Worm (Caenorhabditis elegans) whole organism, L3 larva: ENCODE results near the gene moc-2.

Source experiments
- R02D3.7 ChIP-seq: fragments of 150-350 bp; optimal IDR thresholded peaks from 2 replicates; lab custom pipeline; 2014; ENCODE audit warnings: missing biosample characterization, missing genetic modification characterization
- daf-12 ChIP-seq: fragments of 150-350 bp; optimal IDR thresholded peaks from 2 replicates; lab custom pipeline; 2014; ENCODE audit warnings: missing biosample characterization, missing genetic modification reagents, missing genetic modification characterization
- egl-5 ChIP-seq: fragments of 150-350 bp; optimal IDR thresholded peaks from 2 replicates; lab custom pipeline; 2017; ENCODE audit warnings: missing biosample characterization, missing genetic modification reagents, missing genetic modification characterization, inconsistent platforms
- fkh-10 ChIP-seq: sonication (generic microtip); optimal IDR thresholded peaks from 2 replicates; lab custom pipeline; 2017; ENCODE audit warnings: missing biosample characterization, missing genetic modification reagents, missing genetic modification characterization
- fkh-2 ChIP-seq: fragments of 150-350 bp; optimal IDR thresholded peaks from 2 replicates; lab custom pipeline; 2014; ENCODE audit warnings: missing biosample characterization, missing genetic modification reagents, missing genetic modification characterization
- fos-1 ChIP-seq: fragments of 150-350 bp; optimal IDR thresholded peaks from 2 replicates; lab custom pipeline; 2014; ENCODE audit warnings: missing biosample characterization, missing genetic modification characterization
- nhr-12 ChIP-seq: fragments of 150-350 bp; optimal IDR thresholded peaks from 2 replicates; lab custom pipeline; 2014; ENCODE audit warnings: missing biosample characterization, missing genetic modification characterization
- pha-4 ChIP-seq: fragments of 150-350 bp; optimal IDR thresholded peaks from 2 replicates; lab custom pipeline; 2014; ENCODE audit warnings: missing biosample characterization, missing genetic modification reagents, missing genetic modification characterization
- sea-2 ChIP-seq: fragments of 150-350 bp; sonication (generic microtip); optimal IDR thresholded peaks from 4 replicates; lab custom pipeline; 2014; ENCODE audit warnings: missing biosample characterization, missing genetic modification reagents, missing genetic modification characterization
- unc-39 ChIP-seq: sonication (generic microtip); optimal IDR thresholded peaks from 4 replicates; lab custom pipeline; 2017; ENCODE audit warnings: missing biosample characterization, missing genetic modification characterization
- zag-1 ChIP-seq: fragments of 150-350 bp; optimal IDR thresholded peaks from 2 replicates; lab custom pipeline; 2014; ENCODE audit warnings: missing biosample characterization, missing genetic modification characterization
- ztf-4 ChIP-seq: fragments of 150-350 bp; optimal IDR thresholded peaks from 2 replicates; lab custom pipeline; 2014; ENCODE audit warnings: missing biosample characterization, missing genetic modification characterization

moc-2 gene

ce11 chrV:6453122-6453521, 50.9 kb downstream of the moc-2 start, which contains the start of gene acl-9:
acl-9 (plus strand) TSS chrV:6453226.
- no peak for TF ChIP-seq nhr-12 (tag; lab: Kevin White, UChicago)
- TF ChIP-seq fkh-2 (tag; lab: Kevin White, UChicago) = no peak
- no peak for TF ChIP-seq pha-4
- TF ChIP-seq sea-2 = no peak
- TF ChIP-seq R02D3.7 (tag; lab: Kevin White, UChicago) = no peak
- no peak for TF ChIP-seq unc-39
- no peak for TF ChIP-seq daf-12 (tag; lab: Kevin White, UChicago)
- no peak for TF ChIP-seq fkh-10 (GFP tag; lab: Kevin White, UChicago)
- TF ChIP-seq fos-1 (tag; lab: Kevin White, UChicago) = no peak
- no peak for TF ChIP-seq egl-5
- no peak for TF ChIP-seq zag-1 (tag; lab: Kevin White, UChicago)
- TF ChIP-seq ztf-4 (tag; lab: Kevin White, UChicago) = no peak
